Worm (Caenorhabditis elegans) whole organism, late embryonic: ENCODE measurements around the gene msp-36.

Experiments
- pqm-1 ChIP-seq: sonication (generic microtip); optimal IDR thresholded peaks from 2 replicates; lab custom pipeline; 2016; ENCODE audit warnings: missing genetic modification characterization, missing compliant biosample characterization
- rnt-1 ChIP-seq: sonication (generic microtip); optimal IDR thresholded peaks from 2 replicates; lab custom pipeline; 2016; ENCODE audit warnings: missing genetic modification characterization, missing compliant biosample characterization

DNA sequence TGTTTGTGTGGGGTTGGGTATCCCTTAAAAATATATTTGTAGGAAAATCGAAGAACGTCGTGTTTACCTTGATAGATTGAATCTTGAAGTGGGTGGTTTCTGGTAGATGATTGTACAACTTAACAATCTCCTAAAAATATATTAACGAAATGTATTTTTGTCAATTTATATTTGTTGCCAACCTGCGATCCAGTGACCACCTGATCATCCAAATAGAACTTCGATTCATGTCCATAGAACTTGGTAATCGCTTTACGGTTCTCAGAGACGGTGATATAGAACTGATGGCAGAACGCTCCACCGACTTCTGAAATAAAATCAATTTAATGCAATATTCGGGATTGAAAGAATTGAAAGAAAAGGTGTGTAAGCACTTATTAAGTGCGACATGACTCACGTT lies 33.2 kb downstream of the msp-36 start:
- TF ChIP-seq rnt-1 (tag; lab: Kevin White, UChicago) (no peak), pqm-1 (tag; lab: Kevin White, UChicago) (no peak)
